Fruit fly (Drosophila melanogaster) whole organism, embryonic: Measurements from ENCODE around the gene CG14696.

ENCODE experiments used
- Atf6 ChIP-seq: fragments of 200-800 bp; sonication (Bioruptor generic); IDR thresholded peaks from 2 replicates; pipeline ENCODE4 v1.3.6; 2022; ENCODE audit warnings: missing biosample characterization, missing genetic modification characterization
- Awh ChIP-seq: fragments of 200-800 bp; sonication (Bioruptor generic); IDR thresholded peaks from 2 replicates; pipeline ENCODE4, ENCODE4 v1.3.6; 2022; ENCODE audit warnings: missing biosample characterization, missing genetic modification characterization
- Bdp1 ChIP-seq: fragments of 200-800 bp; sonication (Bioruptor generic); optimal IDR thresholded peaks from 3 replicates; lab custom pipeline; 2016; ENCODE audit warnings: missing biosample characterization, missing genetic modification characterization
- Blimp-1 ChIP-seq: fragments of 200-800 bp; sonication (Bioruptor generic); optimal IDR thresholded peaks from 3 replicates; lab custom pipeline; 2018; ENCODE audit warnings: missing biosample characterization, missing genetic modification characterization, mild to moderate bottlenecking, moderate library complexity, missing genetic modification reagents
- CG10147 ChIP-seq: fragments of 200-800 bp; sonication (Bioruptor generic); optimal IDR thresholded peaks from 2 replicates; lab custom pipeline; 2019; ENCODE audit warnings: missing biosample characterization, mild to moderate bottlenecking, missing genetic modification characterization, moderate library complexity
- CG10274 ChIP-seq: fragments of 200-800 bp; sonication (Bioruptor generic); optimal IDR thresholded peaks from 3 replicates; lab custom pipeline; 2017; ENCODE audit warnings: missing biosample characterization, mild to moderate bottlenecking, missing genetic modification characterization
- CG10543 ChIP-seq: fragments of 200-800 bp; sonication (Bioruptor generic); optimal IDR thresholded peaks from 3 replicates; lab custom pipeline; 2017; ENCODE audit warnings: missing biosample characterization, mild to moderate bottlenecking, missing genetic modification characterization, moderate library complexity
- CG11560 ChIP-seq: fragments of 200-800 bp; sonication (Bioruptor generic); IDR thresholded peaks from 3 replicates; pipeline ENCODE4 v1.3.6; 2022; ENCODE audit warnings: missing biosample characterization, missing genetic modification characterization
- CG12155 ChIP-seq: fragments of 200-800 bp; sonication (Bioruptor generic); optimal IDR thresholded peaks from 3 replicates; lab custom pipeline; 2016; ENCODE audit warnings: missing biosample characterization, missing genetic modification characterization
- CG14050 ChIP-seq: fragments of 200-800 bp; sonication (Bioruptor generic); IDR thresholded peaks from 3 replicates; pipeline ENCODE4 v1.3.6; 2022; ENCODE audit warnings: missing biosample characterization, missing genetic modification characterization
- CG16863 ChIP-seq: fragments of 200-800 bp; sonication (Bioruptor generic); optimal IDR thresholded peaks from 3 replicates; lab custom pipeline; 2016; ENCODE audit warnings: missing biosample characterization, missing genetic modification characterization
- CG17359 ChIP-seq: fragments of 200-800 bp; sonication (Bioruptor generic); optimal IDR thresholded peaks from 3 replicates; lab custom pipeline; 2018; ENCODE audit warnings: missing biosample characterization, mild to moderate bottlenecking, missing genetic modification characterization, moderate library complexity
- CG17912 ChIP-seq: fragments of 200-800 bp; sonication (Bioruptor generic); optimal IDR thresholded peaks from 2 replicates; lab custom pipeline; 2018; ENCODE audit warnings: missing biosample characterization, mild to moderate bottlenecking, missing genetic modification characterization
- CG3065 ChIP-seq: fragments of 200-800 bp; sonication (Bioruptor generic); optimal IDR thresholded peaks from 2 replicates; lab custom pipeline; 2016; ENCODE audit warnings: missing biosample characterization, missing genetic modification characterization
- CG31441 ChIP-seq: fragments of 200-800 bp; sonication (Bioruptor generic); IDR thresholded peaks from 2 replicates; pipeline ENCODE4 v1.3.6; 2022; ENCODE audit warnings: missing biosample characterization, missing genetic modification characterization
- CG34376 ChIP-seq: fragments of 200-800 bp; sonication (Bioruptor generic); optimal IDR thresholded peaks from 2 replicates; lab custom pipeline; 2018; ENCODE audit warnings: missing biosample characterization, mild to moderate bottlenecking, missing genetic modification characterization
- CG3847 ChIP-seq: fragments of 200-800 bp; sonication (Bioruptor generic); IDR thresholded peaks from 2 replicates; pipeline ENCODE4 v1.3.6; 2022; ENCODE audit warnings: missing biosample characterization, missing genetic modification characterization
- CG4328 ChIP-seq: fragments of 200-800 bp; sonication (Bioruptor generic); optimal IDR thresholded peaks from 3 replicates; lab custom pipeline; 2017; ENCODE audit warnings: missing biosample characterization, missing genetic modification reagents, missing genetic modification characterization
- CG7987 ChIP-seq: fragments of 200-800 bp; sonication (Bioruptor generic); optimal IDR thresholded peaks from 2 replicates; lab custom pipeline; 2018; ENCODE audit warnings: missing biosample characterization, mild to moderate bottlenecking, missing genetic modification characterization, moderate library complexity
- CG8281 ChIP-seq: fragments of 200-800 bp; sonication (Bioruptor generic); optimal IDR thresholded peaks from 2 replicates; lab custom pipeline; 2018; ENCODE audit warnings: missing biosample characterization, mild to moderate bottlenecking, missing genetic modification characterization, moderate library complexity
- CG8478 ChIP-seq: fragments of >200 bp; optimal IDR thresholded peaks from 2 replicates; lab custom pipeline; 2018
- CG8944 ChIP-seq: fragments of 200-800 bp; sonication (Bioruptor generic); optimal IDR thresholded peaks from 3 replicates; lab custom pipeline; 2016; ENCODE audit warnings: missing biosample characterization, missing genetic modification characterization
- Chrac-16 ChIP-seq: fragments of 200-800 bp; sonication (Bioruptor generic); optimal IDR thresholded peaks from 3 replicates; lab custom pipeline; 2016; ENCODE audit warnings: missing biosample characterization, missing genetic modification characterization
- Dek ChIP-seq: fragments of 200-800 bp; sonication (Bioruptor generic); optimal IDR thresholded peaks from 3 replicates; lab custom pipeline; 2019; ENCODE audit warnings: missing biosample characterization, mild to moderate bottlenecking, missing genetic modification characterization, moderate library complexity
- E2f1 ChIP-seq: fragments of 200-800 bp; sonication (Bioruptor generic); IDR thresholded peaks from 2 replicates; pipeline ENCODE4 v1.3.6; 2022; ENCODE audit warnings: missing biosample characterization, missing genetic modification characterization
- Ets97D ChIP-seq: fragments of 200-800 bp; sonication (Bioruptor generic); optimal IDR thresholded peaks from 3 replicates; lab custom pipeline; 2016; ENCODE audit warnings: missing biosample characterization, missing genetic modification characterization
- Hsf ChIP-seq: fragments of 200-800 bp; sonication (Bioruptor generic); optimal IDR thresholded peaks from 3 replicates; lab custom pipeline; 2016; ENCODE audit warnings: missing biosample characterization, missing genetic modification characterization
- MESR4 ChIP-seq: fragments of 200-800 bp; sonication (Bioruptor generic); optimal IDR thresholded peaks from 2 replicates; lab custom pipeline; 2018; ENCODE audit warnings: missing biosample characterization, mild to moderate bottlenecking, missing genetic modification characterization, moderate library complexity
- NFAT ChIP-seq: fragments of 200-800 bp; sonication (Bioruptor generic); IDR thresholded peaks from 2 replicates; pipeline ENCODE4 v1.3.6; 2022; ENCODE audit warnings: missing biosample characterization, missing genetic modification characterization
- Nf-YC ChIP-seq: fragments of 200-800 bp; optimal IDR thresholded peaks from 3 replicates; lab custom pipeline; 2019; ENCODE audit warnings: missing biosample characterization, mild to moderate bottlenecking, missing genetic modification characterization, moderate library complexity
- Opbp ChIP-seq: fragments of 200-800 bp; sonication (Bioruptor generic); IDR thresholded peaks from 3 replicates; pipeline ENCODE4 v1.3.6; 2022; ENCODE audit warnings: missing biosample characterization, missing genetic modification characterization; ENCODE audit not compliant: partially characterized antibody
- Poxn ChIP-seq: fragments of 200-800 bp; sonication (Bioruptor generic); IDR thresholded peaks from 2 replicates; pipeline ENCODE4 v1.3.6; 2022; ENCODE audit warnings: missing biosample characterization, missing genetic modification characterization
- Rfx ChIP-seq: fragments of 200-800 bp; sonication (Bioruptor generic); IDR thresholded peaks from 2 replicates; pipeline ENCODE4 v1.3.6; 2022; ENCODE audit warnings: missing biosample characterization, missing genetic modification characterization
- Taf1 ChIP-seq: fragments of 200-800 bp; sonication (Bioruptor generic); IDR thresholded peaks from 2 replicates; pipeline ENCODE4 v1.3.6; 2022; ENCODE audit warnings: missing biosample characterization, missing genetic modification characterization
- Tbp ChIP-seq: fragments of >200 bp; optimal IDR thresholded peaks from 2 replicates; lab custom pipeline; 2018; ENCODE audit warnings: missing biosample characterization, missing genetic modification characterization
- cato ChIP-seq: fragments of 200-800 bp; sonication (Bioruptor generic); optimal IDR thresholded peaks from 2 replicates; lab custom pipeline; 2016; ENCODE audit warnings: missing biosample characterization, missing genetic modification characterization, borderline replicate concordance
- corto ChIP-seq: fragments of 200-800 bp; sonication (Bioruptor generic); optimal IDR thresholded peaks from 2 replicates; lab custom pipeline; 2016; ENCODE audit warnings: missing biosample characterization, mild to moderate bottlenecking, missing genetic modification characterization, moderate library complexity
- crc ChIP-seq: fragments of 200-800 bp; sonication (Bioruptor generic); optimal IDR thresholded peaks from 2 replicates; lab custom pipeline; 2016; ENCODE audit warnings: missing biosample characterization, missing genetic modification characterization
- disco-r ChIP-seq: fragments of 200-800 bp; sonication (Bioruptor generic); optimal IDR thresholded peaks from 2 replicates; lab custom pipeline; 2016; ENCODE audit warnings: missing biosample characterization, missing genetic modification characterization
- dysf ChIP-seq: fragments of 200-800 bp; sonication (Bioruptor generic); IDR thresholded peaks from 3 replicates; pipeline ENCODE4 v1.3.6; 2022; ENCODE audit warnings: missing biosample characterization, missing genetic modification characterization
- eve ChIP-seq, 2 experiments: fragments of >200 bp; optimal IDR thresholded peaks; 2 replicates each; lab custom pipeline; 2017; ENCODE audit warnings: missing biosample characterization in 2 of 2, missing genetic modification characterization in 2 of 2
- fd102C ChIP-seq: fragments of 200-800 bp; sonication (Bioruptor generic); optimal IDR thresholded peaks from 2 replicates; lab custom pipeline; 2018; ENCODE audit warnings: missing biosample characterization, mild to moderate bottlenecking, missing genetic modification characterization, moderate library complexity
- gem ChIP-seq: fragments of 200-800 bp; sonication (Bioruptor generic); optimal IDR thresholded peaks from 2 replicates; lab custom pipeline; 2019; ENCODE audit warnings: missing biosample characterization, mild to moderate bottlenecking, missing genetic modification characterization, moderate library complexity
- grn ChIP-seq: fragments of 200-800 bp; sonication (Bioruptor generic); optimal IDR thresholded peaks from 3 replicates; lab custom pipeline; 2017; ENCODE audit warnings: missing biosample characterization, missing genetic modification characterization
- ind ChIP-seq: fragments of 200-800 bp; sonication (Bioruptor generic); optimal IDR thresholded peaks from 3 replicates; lab custom pipeline; 2016; ENCODE audit warnings: missing biosample characterization, missing genetic modification characterization
- odd ChIP-seq: fragments of 200-800 bp; sonication (Bioruptor generic); optimal IDR thresholded peaks from 2 replicates; lab custom pipeline; 2017; ENCODE audit warnings: missing biosample characterization, mild to moderate bottlenecking, missing genetic modification characterization
- pb ChIP-seq: fragments of 200-800 bp; sonication (Bioruptor generic); optimal IDR thresholded peaks from 3 replicates; lab custom pipeline; 2016; ENCODE audit warnings: missing biosample characterization, missing genetic modification characterization
- run ChIP-seq: fragments of 200-800 bp; sonication (Bioruptor generic); optimal IDR thresholded peaks from 3 replicates; lab custom pipeline; 2018; ENCODE audit warnings: missing biosample characterization, mild to moderate bottlenecking, missing genetic modification characterization
- seq ChIP-seq: fragments of 200-800 bp; sonication (Bioruptor generic); IDR thresholded peaks from 2 replicates; pipeline ENCODE4 v1.3.6; 2022; ENCODE audit warnings: missing biosample characterization, missing genetic modification characterization
- ttk ChIP-seq: fragments of 200-800 bp; sonication (Bioruptor generic); IDR thresholded peaks from 2 replicates; pipeline ENCODE4 v2.1.2; 2022; ENCODE audit warnings: missing biosample characterization, missing genetic modification characterization
- vfl ChIP-seq: fragments of 200-800 bp; sonication (Bioruptor generic); optimal IDR thresholded peaks from 2 replicates; lab custom pipeline; 2016; ENCODE audit warnings: missing biosample characterization, missing genetic modification characterization

The CG14696 gene

dm6 chr3R:10872148-10872783 lies 12.5 kb downstream of the CG14696 start, which contains the start of gene Fdh (continued):
- TF ChIP-seq CG17359 (tag; lab: Kevin White, UChicago) (peak; percentile 63), disco-r (GFP tag; lab: Kevin White, UChicago) (peak; percentile 2), CG8281 (tag; lab: Kevin White, UChicago) (no peak), odd (GFP tag; lab: Kevin White, UChicago) (peak; percentile 62), CG10147 (GFP tag; lab: Kevin White, UChicago) (peak; percentile 58), Atf6 (GFP tag; lab: Robert Waterston, UW) (peak; percentile 45; the same call in 1 of the 2 replicates), CG4328 (peak; percentile 51), crc (GFP tag; lab: Kevin White, UChicago) (peak; percentile 27), Chrac-16 (peak; percentile 38), CG34376 (GFP tag; lab: Kevin White, UChicago) (peak; percentile 52), Bdp1 (GFP tag; lab: Kevin White, UChicago) (no peak), CG8478 (lab: Kevin White, UChicago) (no peak), Ets97D (GFP tag; lab: Kevin White, UChicago) (peak; percentile 95), run (tag; lab: Kevin White, UChicago) (peak; percentile 4), Tbp (GFP tag; lab: Kevin White, UChicago) (no peak), Awh (no peak), fd102C (GFP tag; lab: Kevin White, UChicago) (no peak), Hsf (peak; percentile 38), Taf1 (GFP tag; lab: Robert Waterston, UW) (no peak), E2f1 (GFP tag; lab: Robert Waterston, UW) (peak; percentile 31; the same call in 1 of the 2 replicates), dysf (GFP tag; lab: Robert Waterston, UW) (peak; percentile 53; the same call in 2 of the 3 replicates), gem (tag; lab: Kevin White, UChicago) (peak; percentile 78), CG12155 (peak; percentile 44), CG14050 (GFP tag; lab: Robert Waterston, UW) (no peak), seq (no peak), NFAT (GFP tag; lab: Robert Waterston, UW) (no peak), CG17912 (no peak), eve (GFP tag; optimal IDR thresholded peaks at IDR 0.05; lab: Kevin White, UChicago) (no peak), CG11560 (tag; lab: Robert Waterston, UW) (no peak), pb (GFP tag; lab: Kevin White, UChicago) (no peak), CG7987 (GFP tag; lab: Kevin White, UChicago) (peak; percentile 34), vfl (GFP tag; lab: Kevin White, UChicago) (peak; percentile 19), Dek (tag; lab: Kevin White, UChicago) (peak; percentile 60), Rfx (peak; percentile 36; the same call in 1 of the 2 replicates), ttk (GFP tag; lab: Robert Waterston, UW) (no peak), corto (GFP tag; lab: Kevin White, UChicago) (peak; percentile 5), ind (GFP tag; lab: Kevin White, UChicago) (peak; percentile 35), Nf-YC (peak; percentile 70), cato (GFP tag; lab: Kevin White, UChicago) (peak; percentile 35), Opbp (GFP tag; lab: Robert Waterston, UW) (peak; percentile 96), CG8944 (no peak), MESR4 (GFP tag; lab: Kevin White, UChicago) (no peak), CG31441 (GFP tag; lab: Robert Waterston, UW) (peak; percentile 76), grn (GFP tag; lab: Kevin White, UChicago) (no peak), CG10274 (no peak), CG3065 (peak; percentile 29), CG10543 (GFP tag; lab: Kevin White, UChicago) (peak; percentile 9), Poxn (GFP tag; lab: Robert Waterston, UW) (no peak), Blimp-1 (GFP tag; lab: Kevin White, UChicago) (peak; percentile 56), CG3847 (no peak), CG16863 (GFP tag; lab: Kevin White, UChicago) (peak; percentile 9)
